Comparison of ENCODE assay signal across 4 worm cellular contexts in genomic region chrIII:12131751-12132150, ce11.
TF ChIP-seq lines count a peak whose summit lies in the region.

No protein-coding gene starts in this region.

TF ChIP-seq in whole organism, early embryonic, 17 proteins besides CTCF, POLR2A, EP300 and RAD21:
- no peak for TF ChIP-seq tra-4 (tag; optimal IDR thresholded peaks at IDR 0.05; lab: Kevin White, UChicago)
- no peak for TF ChIP-seq flt-1 (GFP tag; IDR thresholded peaks at IDR 0.05; lab: Robert Waterston, UW)
- TF ChIP-seq ceh-36 (tag; optimal IDR thresholded peaks at IDR 0.05; lab: Kevin White, UChicago), result peak; percentile 96

TF ChIP-seq in whole organism, late embryonic, 69 proteins besides CTCF, POLR2A, EP300 and RAD21:
- TF ChIP-seq dve-1 (tag; optimal IDR thresholded peaks at IDR 0.05; lab: Kevin White, UChicago) (peak; percentile 98), unc-42 (tag; optimal IDR thresholded peaks at IDR 0.05; lab: Kevin White, UChicago) (no peak), pat-9 (tag; optimal IDR thresholded peaks at IDR 0.05; lab: Kevin White, UChicago) (no peak), K02D7.2 (tag; optimal IDR thresholded peaks at IDR 0.05; lab: Kevin White, UChicago) (peak; percentile 27)

TF ChIP-seq in whole organism, midembryonic, 9 proteins besides CTCF, POLR2A, EP300 and RAD21:
- TF ChIP-seq ztf-23 (GFP tag; IDR thresholded peaks at IDR 0.05; lab: Robert Waterston, UW), result 0 out of 2 replicates have a peak, but pooled peaks have one; percentile 11
- no peak for TF ChIP-seq tab-1 (GFP tag; IDR thresholded peaks at IDR 0.05; lab: Robert Waterston, UW)
- 0 out of 2 replicates have a peak, but pooled peaks have one; percentile 9 for TF ChIP-seq flt-1 (GFP tag; IDR thresholded peaks at IDR 0.05; lab: Robert Waterston, UW)
- TF ChIP-seq T22C8.4 (GFP tag; IDR thresholded peaks at IDR 0.05; lab: Robert Waterston, UW), result no peak
- peak; percentile 65; the same call in 1 of the 2 replicates for TF ChIP-seq ztf-29 (GFP tag; IDR thresholded peaks at IDR 0.05; lab: Robert Waterston, UW)
- TF ChIP-seq med-1 (GFP tag; optimal IDR thresholded peaks at IDR 0.05; lab: Kevin White, UChicago; ENCODE audit: insufficient read depth), result no peak
- TF ChIP-seq klf-2 (GFP tag; conservative IDR thresholded peaks at IDR 0.05; lab: Robert Waterston, UW), result no peak
- TF ChIP-seq ref-1 (GFP tag; conservative IDR thresholded peaks at IDR 0.05; lab: Robert Waterston, UW), result no peak
- no peak for TF ChIP-seq cog-1 (tag; optimal IDR thresholded peaks at IDR 0.05; lab: Kevin White, UChicago)

TF ChIP-seq in whole organism, mixed stage, embryonic, 35 proteins besides CTCF, POLR2A, EP300 and RAD21:
- no peak for TF ChIP-seq nhr-2 (tag; optimal IDR thresholded peaks at IDR 0.05; lab: Kevin White, UChicago)
- TF ChIP-seq bed-3 (GFP tag; optimal IDR thresholded peaks at IDR 0.05; lab: Kevin White, UChicago), result no peak
- peak; percentile 75 for TF ChIP-seq ham-2 (GFP tag; optimal IDR thresholded peaks at IDR 0.05; lab: Kevin White, UChicago)
- no peak for TF ChIP-seq sem-2 (GFP tag; optimal IDR thresholded peaks at IDR 0.05; lab: Kevin White, UChicago)
